Worm (Caenorhabditis elegans): ENCODE measurements around the gene rif-1.1.

- no peak for TF ChIP-seq scrt-1 (GFP tag; IDR thresholded peaks at IDR 0.05)
- no peak for TF ChIP-seq tbx-11 (GFP tag; IDR thresholded peaks at IDR 0.05)
- TF ChIP-seq F13C5.2 (tag; optimal IDR thresholded peaks at IDR 0.05): no peak
- TF ChIP-seq hmg-4 (GFP tag; optimal IDR thresholded peaks at IDR 0.05): no peak
- TF ChIP-seq flt-1 (GFP tag; IDR thresholded peaks at IDR 0.05): no peak
- TF ChIP-seq ama-1 (optimal IDR thresholded peaks at IDR 0.05): no peak
- no peak for TF ChIP-seq hnd-1 (tag; optimal IDR thresholded peaks at IDR 0.05)
- TF ChIP-seq hmbx-1 (tag; optimal IDR thresholded peaks at IDR 0.05): no peak
- TF ChIP-seq pes-1 (GFP tag; IDR thresholded peaks at IDR 0.05): no peak
- TF ChIP-seq tbx-37 (GFP tag; conservative IDR thresholded peaks at IDR 0.05): no peak
- TF ChIP-seq B0310.2 (tag; optimal IDR thresholded peaks at IDR 0.05): no peak
- TF ChIP-seq ceh-36 (tag; optimal IDR thresholded peaks at IDR 0.05): no peak
- TF ChIP-seq sea-1 (GFP tag; conservative IDR thresholded peaks at IDR 0.05): no peak
Measured at ce11 chrIV:17461222-17461707, at the start of gene rif-1.1.

Measured in whole organism, early embryonic.